Fruit fly (Drosophila melanogaster): ENCODE results near the gene ATP6AP2.

The ATP6AP2 gene

dm6 chr3R:9220064-9220864 is 40.2 kb upstream of the ATP6AP2 start (continued):
- peak; percentile 61 for TF ChIP-seq CG7786 (GFP tag; optimal IDR thresholded peaks at IDR 0.05)
- peak; percentile 100 for TF ChIP-seq psq (GFP tag; optimal IDR thresholded peaks at IDR 0.05)
- TF ChIP-seq z (GFP tag; IDR thresholded peaks at IDR 0.05) = no peak
- peak; percentile 60 for TF ChIP-seq CG13287 (GFP tag; IDR thresholded peaks at IDR 0.05; ENCODE audit: partially characterized antibody)
- peak; percentile 63 for TF ChIP-seq CG13775 (GFP tag; optimal IDR thresholded peaks at IDR 0.05)
- no peak for TF ChIP-seq exex (tag; optimal IDR thresholded peaks at IDR 0.05)
- TF ChIP-seq CG1603 (tag; optimal IDR thresholded peaks at IDR 0.05) = no peak
- TF ChIP-seq phol (tag; optimal IDR thresholded peaks at IDR 0.05) = no peak
- peak; percentile 41 for TF ChIP-seq grau (tag; optimal IDR thresholded peaks at IDR 0.05)
- TF ChIP-seq CG11696 (GFP tag; IDR thresholded peaks at IDR 0.05) = peak; percentile 74
- no peak for TF ChIP-seq ems (GFP tag; optimal IDR thresholded peaks at IDR 0.05)
- peak; percentile 4 for TF ChIP-seq CG18262 (tag; optimal IDR thresholded peaks at IDR 0.05)
- TF ChIP-seq CG16813 (GFP tag; IDR thresholded peaks at IDR 0.05; ENCODE audit: partially characterized antibody) = no peak
- TF ChIP-seq CG6813 (GFP tag; optimal IDR thresholded peaks at IDR 0.05) = peak; percentile 21
- peak; percentile 20 for TF ChIP-seq Blimp-1 (GFP tag; optimal IDR thresholded peaks at IDR 0.05)
- 0 out of 3 replicates have a peak, but pooled peaks have one; percentile 43 for TF ChIP-seq ase (GFP tag; IDR thresholded peaks at IDR 0.05)
- TF ChIP-seq CG6689 (GFP tag; IDR thresholded peaks at IDR 0.05) = 0 out of 2 replicates have a peak, but pooled peaks have one; percentile 13
- TF ChIP-seq scrt (GFP tag; optimal IDR thresholded peaks at IDR 0.05) = peak; percentile 36
- TF ChIP-seq CG8765 (GFP tag; IDR thresholded peaks at IDR 0.05) = no peak
- TF ChIP-seq sqz (GFP tag; optimal IDR thresholded peaks at IDR 0.05) = peak; percentile 94
- peak; percentile 3 for TF ChIP-seq sug (tag; optimal IDR thresholded peaks at IDR 0.05)
- TF ChIP-seq Elba2 (GFP tag; optimal IDR thresholded peaks at IDR 0.05) = peak; percentile 86
- peak; percentile 49 for TF ChIP-seq D19B (GFP tag; optimal IDR thresholded peaks at IDR 0.05)
- TF ChIP-seq CG12744 (GFP tag; optimal IDR thresholded peaks at IDR 0.05) = peak; percentile 58
- peak; percentile 50 for TF ChIP-seq CG3281 (GFP tag; optimal IDR thresholded peaks at IDR 0.05)
- TF ChIP-seq CG7556 (GFP tag; optimal IDR thresholded peaks at IDR 0.05) = peak; percentile 18
- TF ChIP-seq CG17568 (GFP tag; optimal IDR thresholded peaks at IDR 0.05) = peak; percentile 11
- no peak for TF ChIP-seq toy (GFP tag; IDR thresholded peaks at IDR 0.05)
- no peak for TF ChIP-seq Asciz (GFP tag; optimal IDR thresholded peaks at IDR 0.05)
- 0 out of 3 replicates have a peak, but pooled peaks have one; percentile 19 for TF ChIP-seq CG7357 (GFP tag; IDR thresholded peaks at IDR 0.05)
- TF ChIP-seq CG15269 (tag; optimal IDR thresholded peaks at IDR 0.05) = peak; percentile 8
- TF ChIP-seq Rfx (GFP tag; IDR thresholded peaks at IDR 0.05) = peak; percentile 83
- peak; percentile 58; the same call in 1 of the 2 replicates for TF ChIP-seq Xrp1 (GFP tag; IDR thresholded peaks at IDR 0.05)
- TF ChIP-seq gem (tag; optimal IDR thresholded peaks at IDR 0.05) = peak; percentile 67
- TF ChIP-seq Adf1 (GFP tag; IDR thresholded peaks at IDR 0.05) = peak; percentile 39; the same call in 1 of the 2 replicates
- peak; percentile 33 for TF ChIP-seq sima (GFP tag; optimal IDR thresholded peaks at IDR 0.05)
- TF ChIP-seq pfk (GFP tag; optimal IDR thresholded peaks at IDR 0.05) = peak; percentile 60
- no peak for TF ChIP-seq sim (GFP tag; IDR thresholded peaks at IDR 0.05)
- TF ChIP-seq zfh1 (GFP tag; IDR thresholded peaks at IDR 0.05) = no peak
- peak; percentile 11 for TF ChIP-seq slou (GFP tag; optimal IDR thresholded peaks at IDR 0.05)
- TF ChIP-seq Nf-YC (tag; optimal IDR thresholded peaks at IDR 0.05) = peak; percentile 34
- peak; percentile 28 for TF ChIP-seq ind (GFP tag; optimal IDR thresholded peaks at IDR 0.05)
- TF ChIP-seq pros (GFP tag; optimal IDR thresholded peaks at IDR 0.05) = peak; percentile 86
- no peak for TF ChIP-seq knrl (GFP tag; IDR thresholded peaks at IDR 0.05; ENCODE audit: partially characterized antibody)
- TF ChIP-seq CG12769 (tag; optimal IDR thresholded peaks at IDR 0.05) = peak; percentile 40
- peak; percentile 74 for TF ChIP-seq lilli (GFP tag; optimal IDR thresholded peaks at IDR 0.05)
- TF ChIP-seq CG12391 (tag; optimal IDR thresholded peaks at IDR 0.05) = peak; percentile 14
- peak; percentile 65 for TF ChIP-seq Hmr (GFP tag; optimal IDR thresholded peaks at IDR 0.05)
